Fruit fly (Drosophila melanogaster) whole organism, embryonic: ENCODE results near the gene CG2685.

Experiments used
- Ada2b ChIP-seq: fragments of 200-800 bp; sonication (Bioruptor generic); IDR thresholded peaks from 2 replicates; pipeline ENCODE4 v1.3.6; 2022; ENCODE audit warnings: missing biosample characterization, missing genetic modification characterization
- Atf6 ChIP-seq: fragments of 200-800 bp; sonication (Bioruptor generic); IDR thresholded peaks from 2 replicates; pipeline ENCODE4 v1.3.6; 2022; ENCODE audit warnings: missing biosample characterization, missing genetic modification characterization
- BEAF-32 ChIP-seq: fragments of 200-800 bp; sonication (Bioruptor generic); optimal IDR thresholded peaks from 3 replicates; lab custom pipeline; 2017; ENCODE audit warnings: missing biosample characterization, missing genetic modification characterization, mild to moderate bottlenecking, moderate library complexity, missing genetic modification reagents
- CG10321 ChIP-seq: fragments of 200-800 bp; sonication (Bioruptor generic); IDR thresholded peaks from 2 replicates; pipeline ENCODE4 v1.3.6; 2022; ENCODE audit warnings: missing biosample characterization, missing genetic modification characterization
- CG10959 ChIP-seq: fragments of 200-800 bp; sonication (Bioruptor generic); IDR thresholded peaks from 2 replicates; pipeline ENCODE4 v1.3.6; 2022; ENCODE audit warnings: missing biosample characterization, missing genetic modification characterization
- CG12104 ChIP-seq: fragments of 200-800 bp; sonication (Bioruptor generic); optimal IDR thresholded peaks from 3 replicates; lab custom pipeline; 2016; ENCODE audit warnings: missing biosample characterization, missing genetic modification characterization
- CG12769 ChIP-seq: fragments of 200-800 bp; sonication (Bioruptor generic); optimal IDR thresholded peaks from 2 replicates; lab custom pipeline; 2019; ENCODE audit warnings: missing biosample characterization, mild to moderate bottlenecking, missing genetic modification characterization, moderate library complexity
- CG13287 ChIP-seq: fragments of 200-800 bp; sonication (Bioruptor generic); IDR thresholded peaks from 2 replicates; pipeline ENCODE4 v1.3.6; 2022; ENCODE audit warnings: missing biosample characterization, missing genetic modification characterization; ENCODE audit not compliant: partially characterized antibody
- CG14860 ChIP-seq: fragments of 200-800 bp; sonication (Bioruptor generic); IDR thresholded peaks from 3 replicates; pipeline ENCODE4 v1.3.6; 2022; ENCODE audit warnings: missing biosample characterization, missing genetic modification characterization; ENCODE audit not compliant: partially characterized antibody
- CG1647 ChIP-seq: fragments of 200-800 bp; sonication (Bioruptor generic); optimal IDR thresholded peaks from 3 replicates; lab custom pipeline; 2016; ENCODE audit warnings: missing biosample characterization, missing genetic modification characterization
- CG18011 ChIP-seq: fragments of 200-800 bp; sonication (Bioruptor generic); optimal IDR thresholded peaks from 2 replicates; lab custom pipeline; 2017; ENCODE audit warnings: missing biosample characterization, missing genetic modification characterization, mild to moderate bottlenecking, moderate library complexity, missing genotype
- CG2116 ChIP-seq: fragments of 200-800 bp; sonication (Bioruptor generic); optimal IDR thresholded peaks from 3 replicates; lab custom pipeline; 2018; ENCODE audit warnings: missing biosample characterization, mild to moderate bottlenecking, missing genetic modification characterization
- CG3847 ChIP-seq: fragments of 200-800 bp; sonication (Bioruptor generic); IDR thresholded peaks from 2 replicates; pipeline ENCODE4 v1.3.6; 2022; ENCODE audit warnings: missing biosample characterization, missing genetic modification characterization
- CG4854 ChIP-seq: fragments of 200-800 bp; sonication (Bioruptor generic); optimal IDR thresholded peaks from 2 replicates; lab custom pipeline; 2016; ENCODE audit warnings: missing biosample characterization, missing genetic modification characterization, inconsistent platforms
- CG6175 ChIP-seq: fragments of 200-800 bp; sonication (Bioruptor generic); IDR thresholded peaks from 3 replicates; pipeline ENCODE4 v1.3.6; 2022; ENCODE audit warnings: missing biosample characterization, missing genetic modification characterization
- CG6791 ChIP-seq: fragments of 200-800 bp; sonication (Bioruptor generic); IDR thresholded peaks from 3 replicates; pipeline ENCODE4 v1.3.6; 2022; ENCODE audit warnings: missing biosample characterization, missing genetic modification characterization; ENCODE audit not compliant: partially characterized antibody
- CG6813 ChIP-seq: fragments of 200-800 bp; sonication (Bioruptor generic); optimal IDR thresholded peaks from 2 replicates; lab custom pipeline; 2017; ENCODE audit warnings: missing biosample characterization, missing genetic modification characterization, mild to moderate bottlenecking, moderate library complexity, missing genetic modification reagents
- CG7372 ChIP-seq: fragments of 200-800 bp; sonication (Bioruptor generic); IDR thresholded peaks from 2 replicates; pipeline ENCODE4 v1.3.6; 2022; ENCODE audit warnings: missing biosample characterization, missing genetic modification characterization
- CG7786 ChIP-seq: fragments of 200-800 bp; sonication (Bioruptor generic); optimal IDR thresholded peaks from 2 replicates; lab custom pipeline; 2016; ENCODE audit warnings: missing biosample characterization, missing genetic modification characterization
- CG8388 ChIP-seq: fragments of 200-800 bp; sonication (Bioruptor generic); optimal IDR thresholded peaks from 2 replicates; lab custom pipeline; 2019; ENCODE audit warnings: missing biosample characterization, mild to moderate bottlenecking, missing genetic modification characterization, moderate library complexity
- CG9215 ChIP-seq: fragments of 200-800 bp; sonication (Bioruptor generic); IDR thresholded peaks from 2 replicates; pipeline ENCODE4 v1.3.6; 2022; ENCODE audit warnings: missing biosample characterization, missing genetic modification characterization
- Dad ChIP-seq: fragments of 200-800 bp; sonication (Bioruptor generic); optimal IDR thresholded peaks from 3 replicates; lab custom pipeline; 2016; ENCODE audit warnings: missing biosample characterization, missing genetic modification characterization
- Dip2 ChIP-seq: fragments of 200-800 bp; sonication (Bioruptor generic); IDR thresholded peaks from 2 replicates; pipeline ENCODE4 v1.3.6; 2022; ENCODE audit warnings: missing biosample characterization, missing genetic modification characterization
- Dp ChIP-seq: fragments of 200-800 bp; sonication (Bioruptor generic); optimal IDR thresholded peaks from 2 replicates; lab custom pipeline; 2018; ENCODE audit warnings: missing biosample characterization, mild to moderate bottlenecking, missing genetic modification characterization, moderate library complexity
- E2f1 ChIP-seq: fragments of 200-800 bp; sonication (Bioruptor generic); IDR thresholded peaks from 2 replicates; pipeline ENCODE4 v1.3.6; 2022; ENCODE audit warnings: missing biosample characterization, missing genetic modification characterization
- H15 ChIP-seq: fragments of 200-800 bp; sonication (Bioruptor generic); IDR thresholded peaks from 3 replicates; pipeline ENCODE4 v1.3.6; 2022; ENCODE audit warnings: missing biosample characterization, missing genetic modification characterization
- HLH4C ChIP-seq: fragments of 200-800 bp; sonication (Bioruptor generic); IDR thresholded peaks from 3 replicates; pipeline ENCODE4 v1.3.6; 2022; ENCODE audit warnings: missing biosample characterization, missing genetic modification characterization; ENCODE audit not compliant: partially characterized antibody
- HLH54F ChIP-seq: fragments of 200-800 bp; sonication (Bioruptor generic); optimal IDR thresholded peaks from 3 replicates; lab custom pipeline; 2016; ENCODE audit warnings: missing biosample characterization, missing genetic modification characterization
- Hey ChIP-seq: fragments of 200-800 bp; sonication (Bioruptor generic); optimal IDR thresholded peaks from 3 replicates; lab custom pipeline; 2018; ENCODE audit warnings: missing biosample characterization, mild to moderate bottlenecking, missing genetic modification characterization
- Med ChIP-seq: fragments of 200-800 bp; sonication (Bioruptor generic); peaks from one replicate; lab custom pipeline; 2016; ENCODE audit warnings: missing biosample characterization, missing genetic modification characterization, mild to moderate bottlenecking, inconsistent platforms, moderate library complexity
- Poxn ChIP-seq: fragments of 200-800 bp; sonication (Bioruptor generic); IDR thresholded peaks from 2 replicates; pipeline ENCODE4 v1.3.6; 2022; ENCODE audit warnings: missing biosample characterization, missing genetic modification characterization
- Rfx ChIP-seq: fragments of 200-800 bp; sonication (Bioruptor generic); IDR thresholded peaks from 2 replicates; pipeline ENCODE4 v1.3.6; 2022; ENCODE audit warnings: missing biosample characterization, missing genetic modification characterization
- ase ChIP-seq: fragments of 200-800 bp; sonication (Bioruptor generic); IDR thresholded peaks from 3 replicates; pipeline ENCODE4 v1.3.6; 2022; ENCODE audit warnings: missing biosample characterization, missing genetic modification characterization
- az2 ChIP-seq: fragments of 200-800 bp; sonication (Bioruptor generic); optimal IDR thresholded peaks from 3 replicates; lab custom pipeline; 2016; ENCODE audit warnings: missing biosample characterization, missing genetic modification characterization
- bab2 ChIP-seq: fragments of 200-800 bp; sonication (Bioruptor generic); optimal IDR thresholded peaks from 2 replicates; lab custom pipeline; 2016; ENCODE audit warnings: missing biosample characterization, missing genetic modification characterization
- cas ChIP-seq: fragments of 200-800 bp; sonication (Bioruptor generic); IDR thresholded peaks from 2 replicates; pipeline ENCODE4 v1.3.6; 2022; ENCODE audit warnings: missing biosample characterization, missing genetic modification characterization
- crp ChIP-seq, 2 experiments: fragments of 200-800 bp; sonication (Bioruptor generic); optimal IDR thresholded peaks; 2 replicates in 1 of 2; 3 replicates in 1 of 2; lab custom pipeline; 2017; ENCODE audit warnings: missing biosample characterization in 2 of 2, missing genetic modification characterization in 2 of 2, mild to moderate bottlenecking in 1 of 2, moderate library complexity in 1 of 2
- en ChIP-seq: fragments of 200-800 bp; sonication (Bioruptor generic); optimal IDR thresholded peaks from 2 replicates; lab custom pipeline; 2016; ENCODE audit warnings: missing biosample characterization, missing genetic modification characterization
- hbn ChIP-seq: fragments of 200-800 bp; sonication (Bioruptor generic); IDR thresholded peaks from 2 replicates; pipeline ENCODE4 v1.3.6; 2022; ENCODE audit warnings: missing biosample characterization, missing genetic modification characterization; ENCODE audit not compliant: partially characterized antibody
- knrl ChIP-seq: fragments of 200-800 bp; sonication (Bioruptor generic); IDR thresholded peaks from 3 replicates; pipeline ENCODE4 v1.3.6; 2022; ENCODE audit warnings: missing biosample characterization, missing genetic modification characterization; ENCODE audit not compliant: partially characterized antibody
- nom ChIP-seq: fragments of 200-800 bp; sonication (Bioruptor generic); optimal IDR thresholded peaks from 2 replicates; lab custom pipeline; 2017; ENCODE audit warnings: missing biosample characterization, missing genetic modification characterization, mild to moderate bottlenecking, moderate library complexity, missing genetic modification reagents
- onecut ChIP-seq: fragments of 200-800 bp; sonication (Bioruptor generic); IDR thresholded peaks from 2 replicates; pipeline ENCODE4 v1.3.6; 2022; ENCODE audit warnings: missing biosample characterization, missing genetic modification characterization
- pb ChIP-seq: fragments of 200-800 bp; sonication (Bioruptor generic); optimal IDR thresholded peaks from 3 replicates; lab custom pipeline; 2016; ENCODE audit warnings: missing biosample characterization, missing genetic modification characterization
- phol ChIP-seq: fragments of 200-800 bp; sonication (Bioruptor generic); optimal IDR thresholded peaks from 3 replicates; lab custom pipeline; 2018; ENCODE audit warnings: missing biosample characterization, mild to moderate bottlenecking, missing genetic modification characterization, moderate library complexity
- pnt ChIP-seq: fragments of 200-800 bp; sonication (Bioruptor generic); optimal IDR thresholded peaks from 3 replicates; lab custom pipeline; 2016; ENCODE audit warnings: missing biosample characterization, missing genetic modification characterization
- pzg ChIP-seq: fragments of 200-800 bp; sonication (Bioruptor generic); optimal IDR thresholded peaks from 3 replicates; lab custom pipeline; 2018; ENCODE audit warnings: missing biosample characterization, mild to moderate bottlenecking, missing genetic modification characterization, moderate library complexity
- ranshi ChIP-seq: fragments of 200-800 bp; sonication (Bioruptor generic); IDR thresholded peaks from 2 replicates; pipeline ENCODE4 v1.3.6; 2022; ENCODE audit warnings: missing biosample characterization, missing genetic modification characterization
- slbo ChIP-seq: fragments of 200-800 bp; sonication (Bioruptor generic); IDR thresholded peaks from 2 replicates; pipeline ENCODE4 v1.3.6; 2022; ENCODE audit warnings: missing biosample characterization, missing genetic modification characterization
- usp ChIP-seq: fragments of >200 bp; optimal IDR thresholded peaks from 2 replicates; lab custom pipeline; 2017; ENCODE audit warnings: missing biosample characterization, missing genetic modification characterization
- vnd ChIP-seq: fragments of 200-800 bp; sonication (Bioruptor generic); IDR thresholded peaks from 3 replicates; pipeline ENCODE4 v1.3.6; 2022; ENCODE audit warnings: missing biosample characterization, missing genetic modification characterization; ENCODE audit not compliant: partially characterized antibody
- yki ChIP-seq: fragments of >200 bp; optimal IDR thresholded peaks from 3 replicates; lab custom pipeline; 2018
- zfh2 ChIP-seq: fragments of 200-800 bp; sonication (Bioruptor generic); optimal IDR thresholded peaks from 2 replicates; lab custom pipeline; 2016; ENCODE audit warnings: missing biosample characterization, missing genetic modification characterization

CG2685 gene

dm6 chrX:2714730-2715129 lies 970 bp upstream of the CG2685 start (continued):
- TF ChIP-seq CG12104 (GFP tag; lab: Kevin White, UChicago) (no peak), CG14860 (peak; percentile 31; the same call in 1 of the 3 replicates), CG3847 (peak; percentile 52), CG9215 (GFP tag; lab: Robert Waterston, UW) (no peak), bab2 (GFP tag; lab: Kevin White, UChicago) (no peak), onecut (GFP tag; lab: Robert Waterston, UW) (no peak), pb (GFP tag; lab: Kevin White, UChicago) (no peak), CG8388 (GFP tag; lab: Kevin White, UChicago) (no peak), slbo (GFP tag; lab: Robert Waterston, UW) (no peak), phol (peak; percentile 31), en (GFP tag; lab: Kevin White, UChicago) (no peak), zfh2 (GFP tag; lab: Kevin White, UChicago) (peak; percentile 30), Atf6 (GFP tag; lab: Robert Waterston, UW) (no peak), CG10321 (GFP tag; lab: Robert Waterston, UW) (no peak), knrl (GFP tag; lab: Robert Waterston, UW) (peak; percentile 64), cas (GFP tag; lab: Robert Waterston, UW) (no peak), CG7786 (peak; percentile 32), CG12769 (tag; lab: Kevin White, UChicago) (no peak), yki (lab: Kevin White, UChicago) (no peak), E2f1 (GFP tag; lab: Robert Waterston, UW) (no peak), Ada2b (GFP tag; lab: Robert Waterston, UW) (no peak), Hey (tag; lab: Kevin White, UChicago) (no peak), CG4854 (GFP tag; lab: Kevin White, UChicago) (no peak), HLH54F (GFP tag; lab: Kevin White, UChicago) (no peak), Med (peak; percentile 46), CG6175 (GFP tag; lab: Robert Waterston, UW) (no peak), CG18011 (GFP tag; lab: Kevin White, UChicago) (no peak), Dp (GFP tag; lab: Kevin White, UChicago) (peak; percentile 71), CG6791 (GFP tag; lab: Robert Waterston, UW) (0 out of 3 replicates have a peak, but pooled peaks have one; percentile 36), CG13287 (peak; percentile 62), az2 (no peak), HLH4C (GFP tag; lab: Robert Waterston, UW) (peak; percentile 56), usp (GFP tag; lab: Kevin White, UChicago) (no peak), Dip2 (GFP tag; lab: Robert Waterston, UW) (no peak), CG2116 (peak; percentile 48), CG1647 (GFP tag; lab: Kevin White, UChicago) (no peak), crp (GFP tag; optimal IDR thresholded peaks at IDR 0.05; lab: Kevin White, UChicago) (no peak), CG10959 (no peak), vnd (GFP tag; lab: Robert Waterston, UW) (0 out of 3 replicates have a peak, but pooled peaks have one; percentile 11), ranshi (GFP tag; lab: Robert Waterston, UW) (no peak), pzg (peak; percentile 50), CG6813 (GFP tag; lab: Kevin White, UChicago) (no peak), Rfx (peak; percentile 50), hbn (GFP tag; lab: Robert Waterston, UW) (0 out of 2 replicates have a peak, but pooled peaks have one; percentile 20), Poxn (GFP tag; lab: Robert Waterston, UW) (no peak), Dad (no peak), BEAF-32 (GFP tag; lab: Kevin White, UChicago) (peak; percentile 48), nom (no peak), pnt (GFP tag; lab: Kevin White, UChicago) (no peak), ase (GFP tag; lab: Robert Waterston, UW) (no peak), H15 (no peak), CG7372 (GFP tag; lab: Robert Waterston, UW) (no peak)
